Worm (Caenorhabditis elegans): Measurements from ENCODE around the gene gba-1.

The gba-1 gene

DNA sequence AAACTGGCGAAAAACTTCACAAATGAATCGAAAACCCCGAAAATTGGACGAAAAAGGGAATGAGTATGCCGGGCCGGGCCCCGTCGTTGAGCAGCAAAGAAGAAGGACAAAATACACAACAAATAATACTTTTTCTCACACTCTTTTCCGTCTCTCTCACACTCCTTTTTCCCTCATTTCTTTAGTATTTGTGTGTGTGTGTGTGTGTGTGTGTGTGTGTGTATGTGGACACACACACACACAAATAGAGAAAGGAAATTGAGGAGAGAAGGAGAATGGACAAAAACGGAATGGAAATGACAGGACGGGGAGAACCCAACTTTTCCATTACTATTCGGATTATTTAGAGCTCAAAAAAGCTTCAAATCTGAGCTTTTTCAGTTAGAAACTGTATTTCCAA lies 19.0 kb downstream of the gba-1 start:
- peak; percentile 26 to 77 (median 45) for TF ChIP-seq ceh-82 (tag; optimal IDR thresholded peaks at IDR 0.05)
- peak; percentile 87 for TF ChIP-seq lin-14 (GFP tag; optimal IDR thresholded peaks at IDR 0.05)
- peak; percentile 39 for TF ChIP-seq blmp-1 (tag; optimal IDR thresholded peaks at IDR 0.05)
- peak; percentile 52 to 68 for TF ChIP-seq lin-35 (GFP tag; optimal IDR thresholded peaks at IDR 0.05)
- peak; percentile 21 for TF ChIP-seq nhr-20 (tag; optimal IDR thresholded peaks at IDR 0.05)
- TF ChIP-seq pqm-1 (tag; optimal IDR thresholded peaks at IDR 0.05), result no peak
- TF ChIP-seq xbp-1 (tag; optimal IDR thresholded peaks at IDR 0.05), result peak; percentile 21
- TF ChIP-seq C04F5.9 (tag; optimal IDR thresholded peaks at IDR 0.05), result no peak
- no peak for TF ChIP-seq elt-2 (tag; optimal IDR thresholded peaks at IDR 0.05)
- no peak for TF ChIP-seq egl-27 (tag; optimal IDR thresholded peaks at IDR 0.05)
- no peak for TF ChIP-seq egl-13 (tag; optimal IDR thresholded peaks at IDR 0.05)
- TF ChIP-seq nhr-90 (tag; optimal IDR thresholded peaks at IDR 0.05; ENCODE audit: poor library complexity), result no peak
- TF ChIP-seq fkh-8 (tag; optimal IDR thresholded peaks at IDR 0.05), result no peak
- no peak for TF ChIP-seq nhr-237 (tag; optimal IDR thresholded peaks at IDR 0.05)
- TF ChIP-seq C16A3.4 (tag; optimal IDR thresholded peaks at IDR 0.05), result peak; percentile 69
- TF ChIP-seq swsn-7 (tag; optimal IDR thresholded peaks at IDR 0.05), result peak; percentile 39
- peak; percentile 58 for TF ChIP-seq nhr-77 (tag; optimal IDR thresholded peaks at IDR 0.05)
- TF ChIP-seq pag-3 (tag; optimal IDR thresholded peaks at IDR 0.05; ENCODE audit: borderline replicate concordance, insufficient read depth), result no peak
- TF ChIP-seq nhr-85 (tag), result no peak
- no peak for TF ChIP-seq hpl-2 (GFP tag; optimal IDR thresholded peaks at IDR 0.05)
- peak; percentile 42 to 53 for TF ChIP-seq efl-1 (optimal IDR thresholded peaks at IDR 0.05)
- TF ChIP-seq efl-1 (GFP tag; optimal IDR thresholded peaks at IDR 0.05 in 1 of 2), result peak; percentile 21 to 92
- no peak for TF ChIP-seq nhr-28 (tag; optimal IDR thresholded peaks at IDR 0.05)
- peak; percentile 34 for TF ChIP-seq mep-1 (tag; optimal IDR thresholded peaks at IDR 0.05)
- TF ChIP-seq fkh-10 (GFP tag; optimal IDR thresholded peaks at IDR 0.05), result peak; percentile 45
- no peak for TF ChIP-seq lir-3 (tag; optimal IDR thresholded peaks at IDR 0.05; ENCODE audit: poor library complexity)
- peak; percentile 39 for TF ChIP-seq zag-1 (tag; optimal IDR thresholded peaks at IDR 0.05)
- no peak for TF ChIP-seq tlp-1 (tag; optimal IDR thresholded peaks at IDR 0.05)
- TF ChIP-seq mdl-1 (tag; optimal IDR thresholded peaks at IDR 0.05), result no peak
- peak; percentile 53 for TF ChIP-seq lin-13 (GFP tag; optimal IDR thresholded peaks at IDR 0.05)
- TF ChIP-seq mab-9 (GFP tag; IDR thresholded peaks at IDR 0.05), result no peak
- TF ChIP-seq snu-23 (GFP tag; optimal IDR thresholded peaks at IDR 0.05), result peak; percentile 54
- peak; percentile 41 for TF ChIP-seq F16B12.6 (tag; optimal IDR thresholded peaks at IDR 0.05)
- TF ChIP-seq unc-130 (tag; optimal IDR thresholded peaks at IDR 0.05), result no peak
- no peak for TF ChIP-seq nhr-76 (tag; optimal IDR thresholded peaks at IDR 0.05)
- no peak for TF ChIP-seq nhr-11 (tag; optimal IDR thresholded peaks at IDR 0.05)
- no peak for TF ChIP-seq unc-30 (tag; optimal IDR thresholded peaks at IDR 0.05)
- peak in 2 of 3 experiments; percentile 16 to 45 for TF ChIP-seq dpl-1 (GFP tag; optimal IDR thresholded peaks at IDR 0.05)
- TF ChIP-seq alr-1 (tag; optimal IDR thresholded peaks at IDR 0.05; ENCODE audit: borderline replicate concordance), result no peak
- peak; percentile 56 for TF ChIP-seq nhr-71 (tag; optimal IDR thresholded peaks at IDR 0.05)
- TF ChIP-seq unc-86 (tag; optimal IDR thresholded peaks at IDR 0.05), result peak; percentile 12
- TF ChIP-seq hlh-4 (tag; optimal IDR thresholded peaks at IDR 0.05), result no peak
- no peak for TF ChIP-seq grh-1 (GFP tag; IDR thresholded peaks at IDR 0.05)
- TF ChIP-seq lsy-2 (tag; optimal IDR thresholded peaks at IDR 0.05), result peak; percentile 50 to 77
- TF ChIP-seq nhr-19 (GFP tag; conservative IDR thresholded peaks at IDR 0.05), result peak; percentile 22; the same call in 1 of the 2 replicates
- peak; percentile 12 for TF ChIP-seq nhr-47 (tag; optimal IDR thresholded peaks at IDR 0.05)

Data from whole organism, L1 larva.